Fruit fly (Drosophila melanogaster) whole organism, embryonic: ENCODE measurements around the gene CG10413.
A peak's percentile ranks its signal among the peaks of the same experiment; 100 is the strongest.

ENCODE experiments used
- Awh ChIP-seq: fragments of 200-800 bp; sonication (Bioruptor generic); IDR thresholded peaks from 2 replicates; pipeline ENCODE4, ENCODE4 v1.3.6; 2022; ENCODE audit warnings: missing biosample characterization, missing genetic modification characterization
- Bdp1 ChIP-seq: fragments of 200-800 bp; sonication (Bioruptor generic); optimal IDR thresholded peaks from 3 replicates; lab custom pipeline; 2016; ENCODE audit warnings: missing biosample characterization, missing genetic modification characterization
- Bgb ChIP-seq: fragments of 200-800 bp; sonication (Bioruptor generic); IDR thresholded peaks from 2 replicates; pipeline ENCODE4 v1.3.6; 2022; ENCODE audit warnings: missing biosample characterization, missing genetic modification characterization; ENCODE audit not compliant: partially characterized antibody
- CG10431 ChIP-seq: fragments of 200-800 bp; sonication (Bioruptor generic); optimal IDR thresholded peaks from 3 replicates; lab custom pipeline; 2018; ENCODE audit warnings: missing biosample characterization, mild to moderate bottlenecking, missing genetic modification characterization
- CG10565 ChIP-seq: fragments of 200-800 bp; sonication (Bioruptor generic); optimal IDR thresholded peaks from 3 replicates; lab custom pipeline; 2016; ENCODE audit warnings: missing biosample characterization, mild to moderate bottlenecking, missing genetic modification characterization
- CG11398 ChIP-seq: fragments of 200-800 bp; sonication (Bioruptor generic); optimal IDR thresholded peaks from 2 replicates; lab custom pipeline; 2016; ENCODE audit warnings: missing biosample characterization, missing genetic modification characterization
- CG11456 ChIP-seq: fragments of 200-800 bp; sonication (Bioruptor generic); IDR thresholded peaks from 3 replicates; pipeline ENCODE4 v1.3.6; 2022; ENCODE audit warnings: missing biosample characterization, missing genetic modification characterization
- CG12299 ChIP-seq: fragments of 200-800 bp; sonication (Bioruptor generic); optimal IDR thresholded peaks from 2 replicates; lab custom pipeline; 2018; ENCODE audit warnings: missing biosample characterization, mild to moderate bottlenecking, missing genetic modification characterization
- CG12391 ChIP-seq: fragments of 200-800 bp; sonication (Bioruptor generic); optimal IDR thresholded peaks from 3 replicates; lab custom pipeline; 2018; ENCODE audit warnings: missing biosample characterization, mild to moderate bottlenecking, missing genetic modification characterization, moderate library complexity
- CG14014 ChIP-seq: fragments of 200-800 bp; sonication (Bioruptor generic); IDR thresholded peaks from 2 replicates; pipeline ENCODE4 v1.3.6; 2022; ENCODE audit warnings: missing biosample characterization, missing genetic modification characterization
- CG14050 ChIP-seq: fragments of 200-800 bp; sonication (Bioruptor generic); IDR thresholded peaks from 3 replicates; pipeline ENCODE4 v1.3.6; 2022; ENCODE audit warnings: missing biosample characterization, missing genetic modification characterization
- CG14710 ChIP-seq: fragments of 200-800 bp; sonication (Bioruptor generic); optimal IDR thresholded peaks from 3 replicates; lab custom pipeline; 2019; ENCODE audit warnings: missing biosample characterization, mild to moderate bottlenecking, missing genetic modification characterization, moderate library complexity
- CG16779 ChIP-seq: fragments of 200-800 bp; sonication (Bioruptor generic); IDR thresholded peaks from 2 replicates; pipeline ENCODE4 v1.3.6; 2022; ENCODE audit warnings: missing biosample characterization, missing genetic modification characterization
- CG17328 ChIP-seq: fragments of 200-800 bp; sonication (Bioruptor generic); IDR thresholded peaks from 2 replicates; pipeline ENCODE4 v1.3.6; 2022; ENCODE audit warnings: missing biosample characterization, missing genetic modification characterization
- CG17385 ChIP-seq: fragments of 200-800 bp; sonication (Bioruptor generic); optimal IDR thresholded peaks from 3 replicates; lab custom pipeline; 2018; ENCODE audit warnings: missing biosample characterization, mild to moderate bottlenecking, missing genetic modification characterization
- CG18619 ChIP-seq: fragments of 200-800 bp; sonication (Bioruptor generic); optimal IDR thresholded peaks from 3 replicates; lab custom pipeline; 2017; ENCODE audit warnings: missing biosample characterization, mild to moderate bottlenecking, missing genetic modification characterization
- CG2120 ChIP-seq: fragments of 200-800 bp; sonication (Bioruptor generic); optimal IDR thresholded peaks from 3 replicates; lab custom pipeline; 2016; ENCODE audit warnings: missing biosample characterization, missing genetic modification characterization
- CG3281 ChIP-seq: fragments of 200-800 bp; sonication (Bioruptor generic); optimal IDR thresholded peaks from 3 replicates; lab custom pipeline; 2017; ENCODE audit warnings: missing biosample characterization, mild to moderate bottlenecking, missing genetic modification characterization
- CG34224 ChIP-seq: fragments of 200-800 bp; sonication (Bioruptor generic); IDR thresholded peaks from 3 replicates; pipeline ENCODE4 v1.3.6; 2022; ENCODE audit warnings: missing biosample characterization, missing genetic modification characterization; ENCODE audit not compliant: partially characterized antibody
- CG34376 ChIP-seq: fragments of 200-800 bp; sonication (Bioruptor generic); optimal IDR thresholded peaks from 2 replicates; lab custom pipeline; 2018; ENCODE audit warnings: missing biosample characterization, mild to moderate bottlenecking, missing genetic modification characterization
- CG4854 ChIP-seq: fragments of 200-800 bp; sonication (Bioruptor generic); optimal IDR thresholded peaks from 2 replicates; lab custom pipeline; 2016; ENCODE audit warnings: missing biosample characterization, missing genetic modification characterization, inconsistent platforms
- CG6813 ChIP-seq: fragments of 200-800 bp; sonication (Bioruptor generic); optimal IDR thresholded peaks from 2 replicates; lab custom pipeline; 2017; ENCODE audit warnings: missing biosample characterization, missing genetic modification characterization, mild to moderate bottlenecking, moderate library complexity, missing genetic modification reagents
- CG7786 ChIP-seq: fragments of 200-800 bp; sonication (Bioruptor generic); optimal IDR thresholded peaks from 2 replicates; lab custom pipeline; 2016; ENCODE audit warnings: missing biosample characterization, missing genetic modification characterization
- CG8281 ChIP-seq: fragments of 200-800 bp; sonication (Bioruptor generic); optimal IDR thresholded peaks from 2 replicates; lab custom pipeline; 2018; ENCODE audit warnings: missing biosample characterization, mild to moderate bottlenecking, missing genetic modification characterization, moderate library complexity
- CG9609 ChIP-seq: fragments of 200-800 bp; sonication (Bioruptor generic); optimal IDR thresholded peaks from 3 replicates; lab custom pipeline; 2016; ENCODE audit warnings: missing biosample characterization, missing genetic modification characterization
- Elba2 ChIP-seq: fragments of 200-800 bp; sonication (Bioruptor generic); optimal IDR thresholded peaks from 3 replicates; lab custom pipeline; 2016; ENCODE audit warnings: missing biosample characterization, missing genetic modification characterization
- GATAe ChIP-seq: fragments of 200-800 bp; sonication (Bioruptor generic); conservative IDR thresholded peaks from 2 replicates; pipeline ENCODE4 v1.3.6; 2022; ENCODE audit warnings: missing biosample characterization, missing genetic modification characterization
- Hmr ChIP-seq: fragments of 200-800 bp; sonication (Bioruptor generic); optimal IDR thresholded peaks from 3 replicates; lab custom pipeline; 2017; ENCODE audit warnings: mild to moderate bottlenecking, missing biosample characterization, missing genetic modification reagents, missing genetic modification characterization
- MBD-R2 ChIP-seq: fragments of 200-800 bp; sonication (Bioruptor generic); IDR thresholded peaks from 2 replicates; pipeline ENCODE4 v1.3.6; 2022; ENCODE audit warnings: missing biosample characterization, missing genetic modification characterization
- MESR4 ChIP-seq: fragments of 200-800 bp; sonication (Bioruptor generic); optimal IDR thresholded peaks from 2 replicates; lab custom pipeline; 2018; ENCODE audit warnings: missing biosample characterization, mild to moderate bottlenecking, missing genetic modification characterization, moderate library complexity
- Optix ChIP-seq: fragments of 200-800 bp; sonication (Bioruptor generic); IDR thresholded peaks from 3 replicates; pipeline ENCODE4 v1.3.6; 2022; ENCODE audit warnings: missing biosample characterization, missing genetic modification characterization
- Scr ChIP-seq: fragments of 200-800 bp; sonication (Bioruptor generic); IDR thresholded peaks from 2 replicates; pipeline ENCODE4 v1.3.6; 2022; ENCODE audit warnings: missing biosample characterization, missing genetic modification characterization; ENCODE audit not compliant: partially characterized antibody
- Sry-δ ChIP-seq: fragments of 200-800 bp; sonication (Bioruptor generic); optimal IDR thresholded peaks from 2 replicates; lab custom pipeline; 2016; ENCODE audit warnings: missing biosample characterization, missing genetic modification characterization
- az2 ChIP-seq: fragments of 200-800 bp; sonication (Bioruptor generic); optimal IDR thresholded peaks from 3 replicates; lab custom pipeline; 2016; ENCODE audit warnings: missing biosample characterization, missing genetic modification characterization
- cato ChIP-seq: fragments of 200-800 bp; sonication (Bioruptor generic); optimal IDR thresholded peaks from 2 replicates; lab custom pipeline; 2016; ENCODE audit warnings: missing biosample characterization, missing genetic modification characterization, borderline replicate concordance
- corto ChIP-seq: fragments of 200-800 bp; sonication (Bioruptor generic); optimal IDR thresholded peaks from 2 replicates; lab custom pipeline; 2016; ENCODE audit warnings: missing biosample characterization, mild to moderate bottlenecking, missing genetic modification characterization, moderate library complexity
- cwo ChIP-seq: fragments of 200-800 bp; sonication (Bioruptor generic); optimal IDR thresholded peaks from 3 replicates; lab custom pipeline; 2017; ENCODE audit warnings: missing biosample characterization, missing genetic modification characterization, mild to moderate bottlenecking, moderate library complexity, missing genetic modification reagents
- en ChIP-seq: fragments of 200-800 bp; sonication (Bioruptor generic); optimal IDR thresholded peaks from 2 replicates; lab custom pipeline; 2016; ENCODE audit warnings: missing biosample characterization, missing genetic modification characterization
- fd3F ChIP-seq: fragments of 200-800 bp; sonication (Bioruptor generic); optimal IDR thresholded peaks from 2 replicates; lab custom pipeline; 2018; ENCODE audit warnings: missing biosample characterization, mild to moderate bottlenecking, missing genetic modification characterization, moderate library complexity
- grn ChIP-seq: fragments of 200-800 bp; sonication (Bioruptor generic); optimal IDR thresholded peaks from 3 replicates; lab custom pipeline; 2017; ENCODE audit warnings: missing biosample characterization, missing genetic modification characterization
- gt ChIP-seq: fragments of 200-800 bp; sonication (Bioruptor generic); IDR thresholded peaks from 2 replicates; pipeline ENCODE4 v1.3.6; 2022; ENCODE audit warnings: missing biosample characterization, missing genetic modification characterization
- h ChIP-seq: fragments of >200 bp; optimal IDR thresholded peaks from 2 replicates; lab custom pipeline; 2017
- lbe ChIP-seq: fragments of 200-800 bp; sonication (Bioruptor generic); optimal IDR thresholded peaks from 2 replicates; lab custom pipeline; 2016; ENCODE audit warnings: missing biosample characterization, mild to moderate bottlenecking, missing genetic modification characterization
- lov ChIP-seq, 2 experiments: fragments of 200-800 bp in 1 of 2; fragments of >200 bp in 1 of 2; sonication (Bioruptor generic) in 1 of 2; IDR thresholded peaks in 1 of 2; optimal IDR thresholded peaks in 1 of 2; 2 replicates in 1 of 2; 3 replicates in 1 of 2; pipeline versions ENCODE4 v1.3.6 to Lab custom; 2017 to 2022; ENCODE audit warnings: missing biosample characterization in 1 of 2, missing genetic modification characterization in 1 of 2
- mam ChIP-seq: fragments of 200-800 bp; sonication (Bioruptor generic); optimal IDR thresholded peaks from 3 replicates; lab custom pipeline; 2016; ENCODE audit warnings: missing biosample characterization, missing genetic modification characterization
- nom ChIP-seq: fragments of 200-800 bp; sonication (Bioruptor generic); optimal IDR thresholded peaks from 2 replicates; lab custom pipeline; 2017; ENCODE audit warnings: missing biosample characterization, missing genetic modification characterization, mild to moderate bottlenecking, moderate library complexity, missing genetic modification reagents
- pnt ChIP-seq: fragments of 200-800 bp; sonication (Bioruptor generic); optimal IDR thresholded peaks from 3 replicates; lab custom pipeline; 2016; ENCODE audit warnings: missing biosample characterization, missing genetic modification characterization
- ranshi ChIP-seq: fragments of 200-800 bp; sonication (Bioruptor generic); IDR thresholded peaks from 2 replicates; pipeline ENCODE4 v1.3.6; 2022; ENCODE audit warnings: missing biosample characterization, missing genetic modification characterization
- schlank ChIP-seq: fragments of 200-800 bp; sonication (Bioruptor generic); optimal IDR thresholded peaks from 2 replicates; lab custom pipeline; 2018; ENCODE audit warnings: missing biosample characterization, mild to moderate bottlenecking, missing genetic modification characterization
- scrt ChIP-seq: fragments of 200-800 bp; sonication (Bioruptor generic); optimal IDR thresholded peaks from 2 replicates; lab custom pipeline; 2018; ENCODE audit warnings: missing biosample characterization, mild to moderate bottlenecking, missing genetic modification characterization, moderate library complexity
- sd ChIP-seq: fragments of 200-800 bp; sonication (Bioruptor generic); optimal IDR thresholded peaks from 3 replicates; lab custom pipeline; 2018; ENCODE audit warnings: missing biosample characterization, mild to moderate bottlenecking, missing genetic modification characterization, moderate library complexity
- sisA ChIP-seq: fragments of 200-800 bp; sonication (Bioruptor generic); IDR thresholded peaks from 2 replicates; pipeline ENCODE4 v1.3.6; 2022; ENCODE audit warnings: missing biosample characterization, missing genetic modification characterization

The CG10413 gene

DNA sequence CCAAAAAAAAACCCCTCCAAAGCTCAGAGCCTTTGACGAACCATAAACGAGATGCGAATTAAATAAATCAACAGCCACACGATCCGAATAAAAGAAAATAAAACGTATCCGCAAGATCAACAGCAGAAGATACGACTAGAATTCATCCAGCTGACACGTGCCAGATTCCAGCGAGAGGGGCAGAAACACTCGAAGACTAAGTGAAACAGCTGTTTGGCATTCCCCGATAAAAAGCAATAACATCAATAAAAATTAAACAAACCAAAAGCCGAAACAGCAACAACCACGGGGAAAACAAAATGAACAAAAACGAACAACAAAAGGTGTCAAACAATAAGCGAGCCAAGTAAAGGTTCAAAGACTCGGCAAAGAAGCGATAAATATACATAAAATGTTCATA is 46.0 kb downstream of the CG10413 start (continued):
- TF ChIP-seq CG10431: no peak
- no peak for TF ChIP-seq CG16779
- no peak for TF ChIP-seq Bgb
- TF ChIP-seq cato (GFP tag; lab: Kevin White, UChicago): no peak
- TF ChIP-seq sd (tag; lab: Kevin White, UChicago): peak; percentile 74
- TF ChIP-seq MESR4 (GFP tag; lab: Kevin White, UChicago): no peak
- peak; percentile 53 for TF ChIP-seq cwo (GFP tag; lab: Kevin White, UChicago)
- TF ChIP-seq CG14014: peak; percentile 11; the same call in 1 of the 2 replicates
- no peak for TF ChIP-seq CG6813 (GFP tag; lab: Kevin White, UChicago)
- TF ChIP-seq CG11456 (GFP tag; lab: Robert Waterston, UW): no peak
- TF ChIP-seq CG7786 (GFP tag; lab: Kevin White, UChicago): no peak
- no peak for TF ChIP-seq Scr
- TF ChIP-seq CG18619 (GFP tag; lab: Kevin White, UChicago): no peak
- TF ChIP-seq schlank (tag; lab: Kevin White, UChicago): no peak
- no peak for TF ChIP-seq pnt (GFP tag; lab: Kevin White, UChicago)
- TF ChIP-seq CG9609 (GFP tag; lab: Kevin White, UChicago): no peak
- no peak for TF ChIP-seq CG14050 (GFP tag; lab: Robert Waterston, UW)
- TF ChIP-seq Hmr (GFP tag; lab: Kevin White, UChicago): peak; percentile 6
- TF ChIP-seq lbe (GFP tag; lab: Kevin White, UChicago): peak; percentile 12
- no peak for TF ChIP-seq CG34376 (GFP tag; lab: Kevin White, UChicago)
- no peak for TF ChIP-seq gt (GFP tag; lab: Robert Waterston, UW)
- TF ChIP-seq grn (GFP tag; lab: Kevin White, UChicago): no peak
- no peak for TF ChIP-seq Bdp1 (GFP tag; lab: Kevin White, UChicago)
- no peak for TF ChIP-seq CG34224
- TF ChIP-seq MBD-R2: no peak
- no peak for TF ChIP-seq Elba2
- no peak for TF ChIP-seq h (lab: Kevin White, UChicago)
- TF ChIP-seq mam (GFP tag; lab: Kevin White, UChicago): no peak
- TF ChIP-seq nom (GFP tag; lab: Kevin White, UChicago): no peak
- TF ChIP-seq lov (optimal IDR thresholded peaks at IDR 0.05; lab: Kevin White, UChicago): no peak
- no peak for TF ChIP-seq lov (GFP tag; IDR thresholded peaks at IDR 0.05; lab: Robert Waterston, UW)
- TF ChIP-seq CG12299: no peak
- no peak for TF ChIP-seq CG8281
- peak; percentile 1 for TF ChIP-seq CG3281 (GFP tag; lab: Kevin White, UChicago)
- TF ChIP-seq Optix (GFP tag; lab: Robert Waterston, UW): no peak
- TF ChIP-seq CG2120 (GFP tag; lab: Kevin White, UChicago): peak; percentile 11
- no peak for TF ChIP-seq az2 (GFP tag; lab: Kevin White, UChicago)

DNA sequence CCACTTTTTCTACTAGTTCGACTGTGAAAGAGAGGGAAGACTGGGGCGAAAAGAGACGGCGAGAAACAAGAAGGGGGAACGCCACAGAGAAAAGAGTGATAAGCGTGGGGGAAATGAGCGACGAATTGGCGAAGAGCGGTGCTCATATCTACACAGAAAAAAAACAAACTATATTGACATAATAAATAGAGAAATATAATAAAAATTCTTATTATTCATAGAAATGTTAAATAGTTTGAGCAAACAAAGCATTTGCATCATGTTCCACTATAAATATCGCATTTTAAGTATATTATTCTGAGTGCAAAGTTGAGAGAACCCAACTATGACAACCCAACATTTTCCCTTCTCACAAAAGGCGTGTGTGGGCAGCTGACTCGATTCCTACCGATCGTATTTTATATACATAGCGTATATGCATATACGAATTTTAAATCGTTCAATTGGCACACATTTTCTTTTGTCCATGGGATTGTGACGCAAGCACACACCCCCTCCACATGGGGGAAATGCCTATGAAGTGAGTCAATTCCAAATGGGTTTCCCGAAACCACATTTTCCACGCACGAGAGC is 47.0 kb downstream of the CG10413 start:
- peak; percentile 64 for TF ChIP-seq scrt (GFP tag; lab: Kevin White, UChicago)
- peak; percentile 74 for TF ChIP-seq Awh (GFP tag; lab: Robert Waterston, UW)
- TF ChIP-seq fd3F: peak; percentile 61
- TF ChIP-seq corto (GFP tag; lab: Kevin White, UChicago): no peak
- peak; percentile 83 for TF ChIP-seq ranshi (GFP tag; lab: Robert Waterston, UW)
- TF ChIP-seq CG14710 (tag; lab: Kevin White, UChicago): peak; percentile 38
- TF ChIP-seq GATAe (GFP tag; lab: Robert Waterston, UW): peak; percentile 69
- peak; percentile 34 for TF ChIP-seq CG4854 (GFP tag; lab: Kevin White, UChicago)
- no peak for TF ChIP-seq Sry-δ (GFP tag; lab: Kevin White, UChicago)
- TF ChIP-seq en (GFP tag; lab: Kevin White, UChicago): no peak
- peak; percentile 77 for TF ChIP-seq sisA (GFP tag; lab: Robert Waterston, UW)
- no peak for TF ChIP-seq CG10565 (GFP tag; lab: Kevin White, UChicago)
- peak; percentile 65 for TF ChIP-seq CG17385 (GFP tag; lab: Kevin White, UChicago)
- TF ChIP-seq CG12391 (tag; lab: Kevin White, UChicago): peak; percentile 81
- TF ChIP-seq Optix (GFP tag; lab: Robert Waterston, UW): peak; percentile 55; the same call in 1 of the 3 replicates
- no peak for TF ChIP-seq CG11398
- peak; percentile 82 for TF ChIP-seq CG17328 (GFP tag; lab: Robert Waterston, UW)
